Worm (Caenorhabditis elegans): ENCODE measurements around the gene T05C12.4.

ce11 chrII:8131413-8131966 lies 48.7 kb downstream of the T05C12.4 start:
- TF ChIP-seq lim-7 (GFP tag; IDR thresholded peaks at IDR 0.05) (no peak), nhr-10 (tag; optimal IDR thresholded peaks at IDR 0.05) (no peak), nhr-25 (tag; optimal IDR thresholded peaks at IDR 0.05; ENCODE audit: borderline replicate concordance, insufficient read depth) (peak; percentile 42), unc-62 (GFP tag; optimal IDR thresholded peaks at IDR 0.05 in 1 of 2) (peak in 1 of 2 experiments; percentile 51), unc-62 (tag; optimal IDR thresholded peaks at IDR 0.05) (no peak), lin-13 (GFP tag; optimal IDR thresholded peaks at IDR 0.05) (no peak)
